Fruit fly (Drosophila melanogaster): ENCODE measurements around the gene Ttc26.

dm6 chr3R:15806341-15806740, 32.1 kb downstream of the Ttc26 start:
- TF ChIP-seq Lpt (GFP tag; optimal IDR thresholded peaks at IDR 0.05) (peak; percentile 2), CG6163 (GFP tag; IDR thresholded peaks at IDR 0.05) (no peak), CG3032 (tag; optimal IDR thresholded peaks at IDR 0.05) (no peak), CG6792 (GFP tag; optimal IDR thresholded peaks at IDR 0.05) (no peak), CG6854 (GFP tag; optimal IDR thresholded peaks at IDR 0.05) (no peak), CG31627 (GFP tag; optimal IDR thresholded peaks at IDR 0.05) (no peak)

Data from whole organism, prepupa.